Worm (Caenorhabditis elegans): ENCODE measurements around the gene myo-2.

Gene myo-2

ce11 chrX:12469846-12470245, 2.0 kb downstream of the myo-2 start:
- TF ChIP-seq F16B12.6 (tag; optimal IDR thresholded peaks at IDR 0.05) (no peak), mab-9 (GFP tag; IDR thresholded peaks at IDR 0.05) (no peak)

- no peak for TF ChIP-seq pqm-1 (tag; optimal IDR thresholded peaks at IDR 0.05)
- no peak for TF ChIP-seq lin-15B (tag; optimal IDR thresholded peaks at IDR 0.05)
- TF ChIP-seq unc-86 (tag; optimal IDR thresholded peaks at IDR 0.05): no peak
- TF ChIP-seq irx-1 (tag; optimal IDR thresholded peaks at IDR 0.05): no peak
- TF ChIP-seq grh-1 (GFP tag; IDR thresholded peaks at IDR 0.05): no peak
- TF ChIP-seq mab-9 (GFP tag; IDR thresholded peaks at IDR 0.05): no peak
- no peak for TF ChIP-seq unc-98 (GFP tag; IDR thresholded peaks at IDR 0.05)
- TF ChIP-seq tbx-2 (tag; optimal IDR thresholded peaks at IDR 0.05): no peak
- no peak for TF ChIP-seq aly-2 (tag; optimal IDR thresholded peaks at IDR 0.05)
- TF ChIP-seq lin-14 (GFP tag; optimal IDR thresholded peaks at IDR 0.05): no peak
These were observed 4.4 kb downstream of the myo-2 start for ce11 chrX:12472232-12472631.

ce11 chrX:12476412-12476811, 8.6 kb downstream of the myo-2 start:
- TF ChIP-seq lin-13 (GFP tag; optimal IDR thresholded peaks at IDR 0.05): no peak
- TF ChIP-seq efl-1 (optimal IDR thresholded peaks at IDR 0.05): no peak
- peak in 1 of 2 experiments; percentile 59 for TF ChIP-seq efl-1 (GFP tag; optimal IDR thresholded peaks at IDR 0.05 in 1 of 2)

ce11 chrX:12477341-12477740, 9.5 kb downstream of the myo-2 start, which contains the start of gene F45E6.1:
TSS of gene F45E6.1 (minus strand) at chrX:12477441.
- TF ChIP-seq nhr-20 (tag; optimal IDR thresholded peaks at IDR 0.05) (no peak), lir-3 (tag; optimal IDR thresholded peaks at IDR 0.05; ENCODE audit: poor library complexity) (no peak), nhr-71 (tag; optimal IDR thresholded peaks at IDR 0.05) (no peak), nhr-11 (tag; optimal IDR thresholded peaks at IDR 0.05) (no peak), C16A3.4 (tag; optimal IDR thresholded peaks at IDR 0.05) (no peak), elt-3 (tag; optimal IDR thresholded peaks at IDR 0.05) (no peak), dpl-1 (GFP tag; optimal IDR thresholded peaks at IDR 0.05) (no peak), nhr-77 (tag; optimal IDR thresholded peaks at IDR 0.05) (no peak), lsy-2 (tag; optimal IDR thresholded peaks at IDR 0.05) (no peak), fkh-8 (tag; optimal IDR thresholded peaks at IDR 0.05) (no peak), ceh-8 (GFP tag; optimal IDR thresholded peaks at IDR 0.05) (no peak), ztf-4 (tag; optimal IDR thresholded peaks at IDR 0.05) (no peak), nhr-12 (tag; optimal IDR thresholded peaks at IDR 0.05) (no peak), isw-1 (GFP tag; IDR thresholded peaks at IDR 0.05) (no peak), tbx-2 (tag; optimal IDR thresholded peaks at IDR 0.05) (no peak), C34B4.2 (tag; optimal IDR thresholded peaks at IDR 0.05) (no peak)

ce11 chrX:12478465-12478864, 10.6 kb downstream of the myo-2 start:
- no peak for TF ChIP-seq rnt-1 (tag; optimal IDR thresholded peaks at IDR 0.05)
- no peak for TF ChIP-seq mab-9 (GFP tag; IDR thresholded peaks at IDR 0.05)
- TF ChIP-seq pax-3 (tag; optimal IDR thresholded peaks at IDR 0.05): no peak
- TF ChIP-seq zag-1 (tag; optimal IDR thresholded peaks at IDR 0.05): no peak
- peak in 1 of 2 experiments; percentile 41 for TF ChIP-seq lin-35 (GFP tag; optimal IDR thresholded peaks at IDR 0.05)
- TF ChIP-seq elt-2 (tag; optimal IDR thresholded peaks at IDR 0.05): peak; percentile 57
- no peak for TF ChIP-seq fkh-4 (tag; optimal IDR thresholded peaks at IDR 0.05; ENCODE audit: borderline replicate concordance)
- TF ChIP-seq dpl-1 (GFP tag; optimal IDR thresholded peaks at IDR 0.05): no peak

ce11 chrX:12479027-12479426, 11.2 kb downstream of the myo-2 start:
- TF ChIP-seq nhr-47 (tag; optimal IDR thresholded peaks at IDR 0.05) (no peak), grh-1 (GFP tag; IDR thresholded peaks at IDR 0.05) (no peak), elt-2 (tag; optimal IDR thresholded peaks at IDR 0.05) (no peak), skn-1 (tag; optimal IDR thresholded peaks at IDR 0.05) (no peak), vab-15 (tag; optimal IDR thresholded peaks at IDR 0.05) (no peak), tbx-2 (tag; optimal IDR thresholded peaks at IDR 0.05) (no peak), tlp-1 (tag; optimal IDR thresholded peaks at IDR 0.05) (no peak), efl-3 (GFP tag; optimal IDR thresholded peaks at IDR 0.05) (no peak), jun-1 (tag; optimal IDR thresholded peaks at IDR 0.05) (no peak), efl-1 (optimal IDR thresholded peaks at IDR 0.05) (no peak), efl-1 (GFP tag; optimal IDR thresholded peaks at IDR 0.05 in 1 of 2) (no peak), sox-4 (tag; optimal IDR thresholded peaks at IDR 0.05) (no peak), swsn-7 (tag; optimal IDR thresholded peaks at IDR 0.05) (no peak), ces-1 (GFP tag; optimal IDR thresholded peaks at IDR 0.05) (no peak), ztf-4 (tag; optimal IDR thresholded peaks at IDR 0.05) (no peak), sup-37 (GFP tag; optimal IDR thresholded peaks at IDR 0.05) (no peak), lin-15B (tag; optimal IDR thresholded peaks at IDR 0.05) (no peak)

Data from whole organism, L1 larva.